Worm (Caenorhabditis elegans): Measurements from ENCODE around the gene cyp-29A3.

DNA sequence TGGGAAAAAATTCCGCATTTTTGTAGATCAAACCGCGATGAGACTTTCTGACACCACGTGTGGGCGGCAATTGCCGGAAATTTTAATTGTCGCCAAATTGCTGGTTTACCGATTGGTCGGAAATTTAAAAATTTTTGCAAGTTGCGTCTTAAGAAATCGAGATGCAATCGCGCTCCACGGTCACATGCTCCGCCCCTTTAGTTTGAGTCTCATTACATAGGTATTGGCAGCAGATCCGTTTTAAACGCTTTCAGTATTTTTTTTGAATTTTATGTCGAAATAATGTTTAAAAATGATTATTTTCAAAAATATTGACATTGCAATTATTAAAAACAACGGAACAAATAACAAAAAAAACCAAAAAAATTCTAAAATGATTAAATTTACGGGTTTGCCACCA, 47.3 kb upstream of the cyp-29A3 start:
- TF ChIP-seq unc-55 (GFP tag; optimal IDR thresholded peaks at IDR 0.05), result no peak
- no peak for TF ChIP-seq elt-2 (tag; optimal IDR thresholded peaks at IDR 0.05)
- TF ChIP-seq ceh-30 (tag; optimal IDR thresholded peaks at IDR 0.05), result no peak
- TF ChIP-seq dve-1 (tag; optimal IDR thresholded peaks at IDR 0.05), result no peak
- TF ChIP-seq sdc-2 (tag; optimal IDR thresholded peaks at IDR 0.05), result no peak
- TF ChIP-seq hlh-15 (tag; optimal IDR thresholded peaks at IDR 0.05), result no peak
- no peak for TF ChIP-seq ceh-2 (tag; optimal IDR thresholded peaks at IDR 0.05)
- no peak for TF ChIP-seq pqm-1 (tag; optimal IDR thresholded peaks at IDR 0.05)
- no peak for TF ChIP-seq elt-4 (tag; optimal IDR thresholded peaks at IDR 0.05)
- no peak for TF ChIP-seq rnt-1 (tag; optimal IDR thresholded peaks at IDR 0.05)
- no peak for TF ChIP-seq ceh-6 (GFP tag; optimal IDR thresholded peaks at IDR 0.05)
